Worm (Caenorhabditis elegans) whole organism, midembryonic: Measurements from ENCODE around the gene B0564.2.

Experiments
- T22C8.4 ChIP-seq: fragments of 200-800 bp; sonication (Bioruptor generic); IDR thresholded peaks from 2 replicates; pipeline ENCODE4 v1.3.6; 2022; ENCODE audit warnings: missing genetic modification characterization, missing compliant biosample characterization
- cog-1 ChIP-seq: sonication (generic microtip); optimal IDR thresholded peaks from 2 replicates; lab custom pipeline; 2016; ENCODE audit warnings: missing genetic modification characterization, missing compliant biosample characterization
- flt-1 ChIP-seq: fragments of 200-800 bp; sonication (Bioruptor generic); IDR thresholded peaks from 2 replicates; pipeline ENCODE4 v1.3.6; 2022; ENCODE audit warnings: missing genetic modification characterization, missing compliant biosample characterization
- klf-2 ChIP-seq: fragments of 200-800 bp; sonication (Bioruptor generic); conservative IDR thresholded peaks from 2 replicates; pipeline ENCODE4 v1.3.6; 2022; ENCODE audit warnings: missing genetic modification reagents, missing genetic modification characterization, missing compliant biosample characterization
- med-1 ChIP-seq: sonication (generic microtip); optimal IDR thresholded peaks from 2 replicates; lab custom pipeline; 2017; ENCODE audit warnings: missing genetic modification characterization, mild to moderate bottlenecking, missing compliant biosample characterization, antibody characterized with exemption, missing genetic modification reagents; ENCODE audit not compliant: insufficient read depth
- ref-1 ChIP-seq: fragments of 200-800 bp; sonication (Bioruptor generic); conservative IDR thresholded peaks from 2 replicates; pipeline ENCODE4 v1.3.6; 2022; ENCODE audit warnings: missing genetic modification reagents, missing genetic modification characterization, missing compliant biosample characterization
- tab-1 ChIP-seq: fragments of 200-800 bp; sonication (Bioruptor generic); IDR thresholded peaks from 2 replicates; pipeline ENCODE4 v1.3.6; 2022; ENCODE audit warnings: missing genetic modification characterization, missing compliant biosample characterization
- ztf-23 ChIP-seq: fragments of 200-800 bp; sonication (Bioruptor generic); IDR thresholded peaks from 2 replicates; pipeline ENCODE4 v1.3.6; 2022; ENCODE audit warnings: missing genetic modification reagents, missing genetic modification characterization, missing compliant biosample characterization
- ztf-29 ChIP-seq: fragments of 200-800 bp; sonication (Bioruptor generic); IDR thresholded peaks from 2 replicates; pipeline ENCODE4 v1.3.6; 2022; ENCODE audit warnings: missing genetic modification reagents, missing genetic modification characterization, missing compliant biosample characterization

The B0564.2 gene

DNA sequence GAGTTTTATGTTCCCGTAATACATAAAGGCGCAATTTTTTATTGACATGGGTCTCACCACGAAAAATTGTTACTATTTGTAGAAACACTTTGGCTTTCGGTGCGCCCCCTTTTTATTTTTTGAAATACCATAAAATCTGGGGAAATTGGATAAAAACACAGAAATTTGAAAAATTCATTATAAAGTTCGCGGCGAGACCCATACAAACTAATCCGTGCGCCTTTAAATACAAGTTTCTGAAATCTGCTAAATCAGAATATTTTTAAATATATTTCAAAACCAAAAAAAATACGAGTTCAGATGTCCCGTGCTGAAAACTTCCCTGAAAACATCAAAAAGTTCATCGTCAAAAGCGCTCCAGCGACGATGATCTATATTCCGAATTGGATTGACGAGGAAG lies at the start of gene B0564.2:
Gene B0564.2, plus strand, starts transcription at position 301 of the 400 bp plus-strand sequence.
- no peak for TF ChIP-seq cog-1
- no peak for TF ChIP-seq ztf-23 (GFP tag; lab: Robert Waterston, UW)
- TF ChIP-seq klf-2 (GFP tag; lab: Robert Waterston, UW) = no peak
- no peak for TF ChIP-seq tab-1
- TF ChIP-seq med-1 = no peak
- no peak for TF ChIP-seq ztf-29 (GFP tag; lab: Robert Waterston, UW)
- TF ChIP-seq flt-1 = no peak
- TF ChIP-seq T22C8.4 = no peak
- TF ChIP-seq ref-1 (GFP tag; lab: Robert Waterston, UW) = no peak

DNA sequence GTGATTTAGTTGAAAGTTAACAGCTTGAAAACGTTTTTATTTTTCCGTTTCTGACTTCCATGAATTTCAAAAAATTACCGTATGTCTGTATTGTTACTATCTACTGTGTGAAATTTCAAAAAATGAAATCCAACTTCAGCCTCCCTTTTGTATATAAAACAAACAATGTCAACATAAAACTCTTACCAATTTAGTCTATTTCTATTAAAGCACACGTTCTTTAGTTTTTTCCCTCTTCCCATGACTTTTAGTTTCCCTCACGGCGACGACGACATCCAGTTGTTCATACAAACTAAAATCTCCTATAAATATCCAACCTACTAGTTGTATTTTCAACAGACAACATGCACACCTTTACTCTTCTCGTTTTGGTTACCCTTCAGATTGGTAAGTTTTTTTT lies 48.2 kb upstream of the B0564.2 start, which contains the start of gene scl-3:
Gene scl-3, plus strand, starts transcription at position 301 of the 400 bp plus-strand sequence.
- no peak for TF ChIP-seq flt-1
- no peak for TF ChIP-seq ztf-29 (GFP tag; lab: Robert Waterston, UW)
- TF ChIP-seq ref-1 (GFP tag; lab: Robert Waterston, UW) = no peak
- TF ChIP-seq tab-1 = no peak
- TF ChIP-seq T22C8.4 = no peak
- no peak for TF ChIP-seq med-1
- no peak for TF ChIP-seq ztf-23 (GFP tag; lab: Robert Waterston, UW)
- no peak for TF ChIP-seq klf-2 (GFP tag; lab: Robert Waterston, UW)
- no peak for TF ChIP-seq cog-1

ce11 chrIV:13063714-13064113 lies 43.7 kb upstream of the B0564.2 start, which contains the start of gene scl-5:
scl-5 (plus strand) TSS chrIV:13064014.
- TF ChIP-seq med-1 (no peak), T22C8.4 (no peak), klf-2 (GFP tag; lab: Robert Waterston, UW) (no peak), tab-1 (no peak), flt-1 (no peak), cog-1 (no peak), ztf-29 (GFP tag; lab: Robert Waterston, UW) (no peak), ztf-23 (GFP tag; lab: Robert Waterston, UW) (no peak), ref-1 (GFP tag; lab: Robert Waterston, UW) (no peak)

- TF ChIP-seq tab-1 (no peak), ref-1 (GFP tag; lab: Robert Waterston, UW) (no peak), flt-1 (no peak)
Observed at ce11 chrIV:13066044-13066443, 41.4 kb upstream of the B0564.2 start.

- TF ChIP-seq ztf-29 (GFP tag; lab: Robert Waterston, UW) (no peak), ref-1 (GFP tag; lab: Robert Waterston, UW) (no peak), cog-1 (no peak), med-1 (no peak), ztf-23 (GFP tag; lab: Robert Waterston, UW) (no peak), T22C8.4 (no peak), flt-1 (no peak), klf-2 (GFP tag; lab: Robert Waterston, UW) (no peak), tab-1 (no peak)
Observed at ce11 chrIV:13067200-13067599, 40.3 kb upstream of the B0564.2 start, which contains the start of gene col-131. col-131 (minus strand) TSS chrIV:13067300.

ce11 chrIV:13068451-13068850 lies 39.0 kb upstream of the B0564.2 start, which contains the start of gene scl-6:
scl-6 (plus strand) TSS chrIV:13068751.
- TF ChIP-seq flt-1 (no peak), cog-1 (no peak), med-1 (no peak), tab-1 (no peak), ref-1 (GFP tag; lab: Robert Waterston, UW) (no peak)

ce11 chrIV:13070142-13070541 lies 37.3 kb upstream of the B0564.2 start, which contains the start of gene scl-7:
scl-7 (plus strand) TSS chrIV:13070442.
- TF ChIP-seq ztf-23 (GFP tag; lab: Robert Waterston, UW) (no peak), cog-1 (no peak), flt-1 (no peak), ref-1 (GFP tag; lab: Robert Waterston, UW) (no peak)

DNA sequence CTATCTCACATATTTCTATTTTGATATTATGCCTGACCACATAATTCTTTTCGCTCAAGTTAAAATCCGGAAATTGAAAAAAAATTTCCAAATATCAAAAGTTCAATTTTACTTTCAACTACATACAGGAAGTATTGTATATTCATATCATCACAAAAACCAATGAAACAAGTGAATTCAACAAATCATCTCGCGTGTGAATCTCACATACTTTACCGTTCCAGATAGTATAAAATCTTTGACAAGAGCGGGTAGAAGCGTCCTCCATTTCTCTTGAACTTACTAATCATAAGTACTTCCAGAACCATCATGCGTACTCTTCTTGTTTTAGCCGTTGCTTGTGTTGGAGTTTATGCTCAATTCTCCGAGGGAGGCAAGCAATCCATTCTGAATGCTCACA lies 36.0 kb upstream of the B0564.2 start, which contains the start of gene scl-8:
Gene scl-8, plus strand, starts transcription at position 301 of the 400 bp plus-strand sequence.
- TF ChIP-seq T22C8.4 (no peak), med-1 (no peak), ref-1 (GFP tag; lab: Robert Waterston, UW) (no peak), tab-1 (no peak)

ce11 chrIV:13075625-13076252 lies 31.7 kb upstream of the B0564.2 start:
- TF ChIP-seq T22C8.4 = no peak
- no peak for TF ChIP-seq ztf-29 (GFP tag; lab: Robert Waterston, UW)
- TF ChIP-seq klf-2 (GFP tag; lab: Robert Waterston, UW) = no peak
- TF ChIP-seq cog-1 = no peak
- no peak for TF ChIP-seq tab-1
- no peak for TF ChIP-seq ztf-23 (GFP tag; lab: Robert Waterston, UW)

DNA sequence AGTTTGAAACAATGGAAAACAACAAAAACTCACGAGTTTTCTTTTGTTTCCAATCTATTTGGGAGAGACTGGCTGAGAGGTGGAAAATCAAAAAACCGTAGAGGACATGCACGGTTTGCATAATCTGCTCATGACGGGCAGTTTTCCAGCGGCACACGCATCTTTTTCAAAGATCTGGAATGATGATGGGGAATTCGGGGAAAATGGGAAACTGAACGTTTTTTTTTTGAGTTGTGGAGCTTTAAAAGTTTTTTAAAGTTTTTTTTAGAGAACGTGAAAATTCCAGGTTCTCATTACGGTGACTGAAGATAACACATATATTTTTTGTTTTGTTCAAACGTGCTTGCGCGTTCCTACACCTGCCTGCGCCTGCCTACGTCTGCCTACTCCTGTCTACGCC lies 30.8 kb upstream of the B0564.2 start, which contains the start of gene C39E9.7:
Gene C39E9.7, minus strand, starts transcription at position 101 of the 400 bp plus-strand sequence.
- no peak for TF ChIP-seq ref-1 (GFP tag; lab: Robert Waterston, UW)
- no peak for TF ChIP-seq klf-2 (GFP tag; lab: Robert Waterston, UW)
- TF ChIP-seq flt-1 = no peak
- TF ChIP-seq med-1 = no peak
- no peak for TF ChIP-seq tab-1
- no peak for TF ChIP-seq ztf-29 (GFP tag; lab: Robert Waterston, UW)
- TF ChIP-seq cog-1 = no peak
- no peak for TF ChIP-seq ztf-23 (GFP tag; lab: Robert Waterston, UW)
- no peak for TF ChIP-seq T22C8.4

ce11 chrIV:13077694-13078093 lies 29.8 kb upstream of the B0564.2 start:
- TF ChIP-seq tab-1 = no peak
- TF ChIP-seq flt-1 = no peak
- TF ChIP-seq T22C8.4 = no peak
- TF ChIP-seq med-1 = no peak
- no peak for TF ChIP-seq cog-1
- TF ChIP-seq ref-1 (GFP tag; lab: Robert Waterston, UW) = no peak
